Worm (Caenorhabditis elegans): ENCODE results near the gene B0454.5.

ce11 chrII:3056266-3056872 is 17.7 kb downstream of the B0454.5 start, which contains the start of gene lin-8:
- TF ChIP-seq elt-1 (tag; optimal IDR thresholded peaks at IDR 0.05; ENCODE audit: borderline replicate concordance, insufficient read depth): no peak
- no peak for TF ChIP-seq blmp-1 (tag; optimal IDR thresholded peaks at IDR 0.05)
- no peak for TF ChIP-seq unc-62 (GFP tag; optimal IDR thresholded peaks at IDR 0.05)
- no peak for TF ChIP-seq nhr-12 (tag; optimal IDR thresholded peaks at IDR 0.05)
- no peak for TF ChIP-seq ces-1 (GFP tag; optimal IDR thresholded peaks at IDR 0.05)
- TF ChIP-seq tbx-8 (GFP tag; optimal IDR thresholded peaks at IDR 0.05): no peak
- TF ChIP-seq lsy-2 (tag; optimal IDR thresholded peaks at IDR 0.05): no peak
- no peak for TF ChIP-seq nhr-237 (tag; optimal IDR thresholded peaks at IDR 0.05)
- no peak for TF ChIP-seq ceh-43 (GFP tag; optimal IDR thresholded peaks at IDR 0.05)
- no peak for TF ChIP-seq lin-13 (tag; optimal IDR thresholded peaks at IDR 0.05)
- no peak for TF ChIP-seq unc-39 (tag; optimal IDR thresholded peaks at IDR 0.05)
- no peak for TF ChIP-seq nhr-28 (tag; optimal IDR thresholded peaks at IDR 0.05)
- no peak for TF ChIP-seq elt-3 (tag; optimal IDR thresholded peaks at IDR 0.05)
